Worm (Caenorhabditis elegans) whole organism, L2 larva: ENCODE data around the gene C49H3.4.

Experiments
- C34F6.9 ChIP-seq: fragments of 150-350 bp; optimal IDR thresholded peaks from 2 replicates; lab custom pipeline; 2014; ENCODE audit warnings: missing biosample characterization, missing genetic modification characterization
- F13H6.1 ChIP-seq: sonication (generic microtip); optimal IDR thresholded peaks from 2 replicates; lab custom pipeline; 2016; ENCODE audit warnings: missing genetic modification characterization, missing compliant biosample characterization
- R02D3.7 ChIP-seq: fragments of 150-350 bp; optimal IDR thresholded peaks from 2 replicates; lab custom pipeline; 2014; ENCODE audit warnings: missing biosample characterization, missing genetic modification characterization
- Y55F3AM.14 ChIP-seq: fragments of 200-800 bp; sonication (Bioruptor generic); optimal IDR thresholded peaks from 2 replicates; lab custom pipeline; 2018; ENCODE audit warnings: mild to moderate bottlenecking, missing genetic modification characterization, missing compliant biosample characterization
- ZK546.5 ChIP-seq: sonication (generic microtip); optimal IDR thresholded peaks from 2 replicates; lab custom pipeline; 2017; ENCODE audit warnings: missing biosample characterization, missing genetic modification characterization
- alr-1 ChIP-seq: fragments of 150-350 bp; optimal IDR thresholded peaks from 2 replicates; lab custom pipeline; 2014; ENCODE audit warnings: missing biosample characterization, missing genetic modification characterization
- blmp-1 ChIP-seq: sonication (generic microtip); optimal IDR thresholded peaks from 2 replicates; lab custom pipeline; 2017; ENCODE audit warnings: missing genetic modification characterization, mild to moderate bottlenecking, missing compliant biosample characterization, antibody characterized with exemption, moderate library complexity; ENCODE audit not compliant: insufficient read depth
- ceh-16 ChIP-seq: fragments of 150-350 bp; optimal IDR thresholded peaks from 2 replicates; lab custom pipeline; 2014; ENCODE audit warnings: missing biosample characterization, missing genetic modification characterization
- egl-27 ChIP-seq: sonication (generic microtip); optimal IDR thresholded peaks from 3 replicates; lab custom pipeline; 2017; ENCODE audit warnings: missing biosample characterization, missing genetic modification reagents, missing genetic modification characterization
- elt-1 ChIP-seq: fragments of 150-350 bp; optimal IDR thresholded peaks from 2 replicates; lab custom pipeline; 2014; ENCODE audit warnings: missing biosample characterization, missing genetic modification characterization
- fos-1 ChIP-seq: fragments of 150-350 bp; optimal IDR thresholded peaks from 2 replicates; lab custom pipeline; 2014; ENCODE audit warnings: missing biosample characterization, missing genetic modification characterization
- gmeb-1 ChIP-seq: fragments of 150-350 bp; optimal IDR thresholded peaks from 2 replicates; lab custom pipeline; 2014; ENCODE audit warnings: missing biosample characterization, missing genetic modification characterization
- lin-11 ChIP-seq: fragments of 150-350 bp; sonication (generic microtip); optimal IDR thresholded peaks from 2 replicates; lab custom pipeline; 2014; ENCODE audit warnings: missing biosample characterization, missing genetic modification characterization, inconsistent platforms, mixed read lengths
- mab-5 ChIP-seq: fragments of 150-350 bp; optimal IDR thresholded peaks from 2 replicates; lab custom pipeline; 2014; ENCODE audit warnings: missing biosample characterization, missing genetic modification characterization
- mbf-1 ChIP-seq: sonication (generic microtip); optimal IDR thresholded peaks from 2 replicates; lab custom pipeline; 2017; ENCODE audit warnings: missing biosample characterization, missing genetic modification characterization
- mdl-1 ChIP-seq, 2 experiments: fragments of 150-350 bp in 1 of 2; sonication (generic microtip) in 1 of 2; optimal IDR thresholded peaks; 2 replicates each; lab custom pipeline; 2017; ENCODE audit warnings: missing biosample characterization in 2 of 2, missing genetic modification characterization in 2 of 2
- nhr-10 ChIP-seq: sonication (generic microtip); optimal IDR thresholded peaks from 2 replicates; lab custom pipeline; 2017; ENCODE audit warnings: missing biosample characterization, missing genetic modification characterization
- nhr-12 ChIP-seq: fragments of 150-350 bp; optimal IDR thresholded peaks from 2 replicates; lab custom pipeline; 2014; ENCODE audit warnings: missing biosample characterization, missing genetic modification characterization
- nhr-129 ChIP-seq: fragments of 150-350 bp; optimal IDR thresholded peaks from 2 replicates; lab custom pipeline; 2014; ENCODE audit warnings: missing biosample characterization, missing genetic modification characterization
- nhr-23 ChIP-seq: fragments of 150-350 bp; optimal IDR thresholded peaks from 2 replicates; lab custom pipeline; 2014; ENCODE audit warnings: missing biosample characterization, missing genetic modification reagents, missing genetic modification characterization
- nhr-237 ChIP-seq: fragments of 150-350 bp; optimal IDR thresholded peaks from 2 replicates; lab custom pipeline; 2014; ENCODE audit warnings: missing biosample characterization, missing genetic modification characterization
- nhr-25 ChIP-seq: fragments of 150-350 bp; sonication (generic microtip); optimal IDR thresholded peaks from 3 replicates; lab custom pipeline; 2014; ENCODE audit warnings: missing biosample characterization, missing genetic modification characterization
- nhr-6 ChIP-seq: fragments of 150-350 bp; optimal IDR thresholded peaks from 2 replicates; lab custom pipeline; 2014; ENCODE audit warnings: missing biosample characterization, missing genetic modification characterization
- peb-1 ChIP-seq: fragments of 150-350 bp; optimal IDR thresholded peaks from 2 replicates; lab custom pipeline; 2014; ENCODE audit warnings: missing biosample characterization, missing genetic modification characterization
- sem-4 ChIP-seq: fragments of 150-350 bp; optimal IDR thresholded peaks from 2 replicates; lab custom pipeline; 2014; ENCODE audit warnings: missing biosample characterization, missing genetic modification reagents, missing genetic modification characterization
- sma-9 ChIP-seq, 2 experiments: fragments of 150-350 bp in 1 of 2; sonication (generic microtip) in 1 of 2; optimal IDR thresholded peaks; 2 replicates each; lab custom pipeline; 2014 to 2016; ENCODE audit warnings: missing genetic modification characterization in 2 of 2, mild to moderate bottlenecking in 1 of 2, missing biosample characterization in 1 of 2, missing compliant biosample characterization in 1 of 2, missing genetic modification reagents in 1 of 2, moderate library complexity in 1 of 2
- snpc-4 ChIP-seq: fragments of 150-350 bp; optimal IDR thresholded peaks from 2 replicates; lab custom pipeline; 2014; ENCODE audit warnings: missing biosample characterization, missing genetic modification characterization
- zag-1 ChIP-seq: fragments of 150-350 bp; optimal IDR thresholded peaks from 2 replicates; lab custom pipeline; 2014; ENCODE audit warnings: missing biosample characterization, missing genetic modification characterization
- ztf-1 ChIP-seq: fragments of 200-800 bp; sonication (Bioruptor generic); conservative IDR thresholded peaks from 2 replicates; pipeline ENCODE4 v1.3.6; 2022; ENCODE audit warnings: missing genetic modification characterization, missing compliant biosample characterization

Gene C49H3.4

DNA sequence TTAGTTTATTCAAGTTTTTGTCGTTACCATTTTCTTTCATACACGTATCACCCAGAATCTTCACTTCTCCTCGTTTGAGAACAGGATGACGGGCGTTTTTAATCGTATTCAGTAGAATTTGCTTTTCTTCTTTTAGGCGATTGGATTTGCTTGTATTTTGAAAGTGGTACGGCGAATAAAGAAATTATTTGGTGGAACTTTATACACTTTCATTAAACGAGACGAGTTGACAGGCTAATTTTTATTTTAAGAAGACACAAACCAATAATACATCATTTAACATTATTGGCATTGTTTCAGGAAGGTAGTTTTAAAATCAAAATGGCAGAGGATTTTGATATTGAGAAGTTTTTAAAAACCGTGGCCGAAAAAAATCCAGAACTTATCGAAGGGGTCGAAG lies at the start of gene C49H3.4:
TSS of gene C49H3.4 (plus strand) at position 301 of the 400 bp plus-strand sequence.
- TF ChIP-seq zag-1 (tag; lab: Kevin White, UChicago): no peak
- TF ChIP-seq, all 48 proteins: peak for 0

DNA sequence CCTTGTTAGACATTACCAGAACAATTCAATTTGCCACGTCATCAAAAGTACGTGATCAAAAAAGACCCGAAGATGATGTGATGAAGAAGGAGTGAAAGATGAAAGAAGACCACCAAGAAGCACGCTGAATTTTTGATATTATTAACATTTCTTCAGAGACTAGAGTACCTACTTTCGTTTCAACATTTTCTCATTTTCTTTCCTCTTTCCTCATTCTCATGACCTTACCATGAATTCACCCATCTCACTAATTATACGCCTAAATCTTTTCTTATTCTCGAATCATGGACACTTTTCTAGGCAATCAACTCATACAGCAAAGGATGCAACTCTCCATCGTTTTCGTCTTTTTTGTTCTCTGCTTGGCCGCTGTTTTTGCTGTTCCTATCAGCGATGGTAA lies 46.5 kb upstream of the C49H3.4 start, which contains the start of gene flp-10:
TSS of gene flp-10 (plus strand) at position 301 of the 400 bp plus-strand sequence.
- TF ChIP-seq gmeb-1 (tag; lab: Kevin White, UChicago) (no peak), nhr-10 (tag; lab: Kevin White, UChicago) (no peak), peb-1 (tag; lab: Kevin White, UChicago) (no peak), zag-1 (tag; lab: Kevin White, UChicago) (no peak), fos-1 (no peak), nhr-23 (no peak), F13H6.1 (tag; lab: Kevin White, UChicago) (no peak), mab-5 (tag; lab: Kevin White, UChicago) (no peak), elt-1 (tag; lab: Kevin White, UChicago) (no peak), nhr-12 (tag; lab: Kevin White, UChicago) (no peak)

DNA sequence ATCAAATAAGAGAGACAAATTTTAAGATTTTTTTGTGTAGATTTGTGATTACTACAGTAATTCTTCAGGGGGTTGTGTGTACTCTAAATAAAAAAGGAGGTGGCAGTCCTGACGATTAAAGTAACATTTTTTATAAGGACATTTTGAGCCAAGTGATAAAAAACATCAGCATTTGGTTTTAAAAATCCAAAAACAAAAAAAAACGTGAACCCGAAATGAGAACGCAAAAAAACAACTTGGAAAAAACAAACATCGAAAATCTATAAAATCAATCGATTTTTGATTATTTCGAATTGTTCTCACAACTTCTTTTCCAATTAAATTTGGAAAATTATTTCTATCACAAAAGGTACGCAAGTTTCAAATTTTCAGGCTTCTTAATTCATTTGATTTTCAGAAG lies 44.6 kb upstream of the C49H3.4 start, which contains the start of gene T06C10.3:
TSS of gene T06C10.3 (plus strand) at position 301 of the 400 bp plus-strand sequence.
- no peak for TF ChIP-seq blmp-1 (tag; lab: Kevin White, UChicago)
- TF ChIP-seq nhr-23: no peak
- TF ChIP-seq egl-27 (tag; lab: Kevin White, UChicago): no peak
- no peak for TF ChIP-seq mdl-1 (tag; optimal IDR thresholded peaks at IDR 0.05; lab: Kevin White, UChicago)
- TF ChIP-seq nhr-12 (tag; lab: Kevin White, UChicago): no peak
- TF ChIP-seq mab-5 (tag; lab: Kevin White, UChicago): no peak
- TF ChIP-seq C34F6.9 (tag; lab: Kevin White, UChicago): no peak
- no peak for TF ChIP-seq sma-9 (GFP tag; optimal IDR thresholded peaks at IDR 0.05; lab: Kevin White, UChicago)
- TF ChIP-seq sma-9 (tag; optimal IDR thresholded peaks at IDR 0.05; lab: Kevin White, UChicago): no peak

DNA sequence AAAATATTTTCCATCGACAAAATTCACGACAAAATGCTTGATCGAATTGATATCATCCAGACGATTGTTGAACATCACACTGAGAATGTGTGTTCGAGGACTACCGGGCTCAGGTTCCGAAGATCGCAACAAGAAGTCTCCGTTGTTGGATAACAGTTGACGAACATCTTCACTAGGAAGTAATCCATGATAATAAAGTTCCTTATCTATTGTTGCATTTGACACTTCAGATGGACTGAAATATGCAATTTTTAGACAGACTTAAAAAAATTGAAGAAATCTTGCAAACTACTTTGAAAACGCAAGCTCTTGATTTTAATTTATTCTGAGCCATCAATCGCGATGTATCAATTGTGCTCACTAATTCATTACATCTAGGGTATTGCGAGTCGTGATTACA lies 37.8 kb upstream of the C49H3.4 start:
- TF ChIP-seq gmeb-1 (tag; lab: Kevin White, UChicago) (no peak), mbf-1 (tag; lab: Kevin White, UChicago) (no peak), nhr-6 (no peak), nhr-12 (tag; lab: Kevin White, UChicago) (no peak), fos-1 (no peak), lin-11 (tag; lab: Kevin White, UChicago) (no peak), nhr-237 (tag; lab: Kevin White, UChicago) (no peak), alr-1 (tag; lab: Kevin White, UChicago) (no peak), nhr-25 (tag; lab: Kevin White, UChicago) (no peak), nhr-129 (tag; lab: Kevin White, UChicago) (no peak), ceh-16 (tag; lab: Kevin White, UChicago) (no peak), sem-4 (no peak)
- TF ChIP-seq, all 48 proteins: peak for 0

DNA sequence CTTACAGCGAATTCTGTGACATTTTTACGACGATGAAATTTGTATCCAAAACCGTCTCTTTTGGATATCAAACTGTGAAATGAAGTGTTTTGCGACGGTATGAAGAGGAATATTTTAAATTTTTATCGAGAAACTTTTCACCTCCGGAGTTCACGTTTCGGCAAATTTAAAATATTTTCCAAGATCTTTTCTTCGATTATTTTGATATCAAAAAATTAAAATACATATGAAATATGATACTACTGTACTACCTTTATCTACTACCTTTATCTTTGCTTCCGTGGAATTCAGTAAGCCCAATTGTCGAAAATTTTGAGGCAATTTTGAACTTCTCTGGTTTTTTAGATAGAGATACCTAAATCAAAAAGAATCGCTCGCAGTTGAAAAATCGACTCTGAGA lies 37.3 kb upstream of the C49H3.4 start, which contains the start of gene kin-26:
TSS of gene kin-26 (minus strand) at position 101 of the 400 bp plus-strand sequence.
- TF ChIP-seq sem-4 (no peak), R02D3.7 (tag; lab: Kevin White, UChicago) (no peak), fos-1 (no peak), nhr-25 (tag; lab: Kevin White, UChicago) (no peak), lin-11 (tag; lab: Kevin White, UChicago) (no peak), elt-1 (tag; lab: Kevin White, UChicago) (no peak), mbf-1 (tag; lab: Kevin White, UChicago) (no peak), Y55F3AM.14 (GFP tag; lab: Kevin White, UChicago) (no peak), snpc-4 (tag; lab: Kevin White, UChicago) (no peak), ZK546.5 (no peak)

DNA sequence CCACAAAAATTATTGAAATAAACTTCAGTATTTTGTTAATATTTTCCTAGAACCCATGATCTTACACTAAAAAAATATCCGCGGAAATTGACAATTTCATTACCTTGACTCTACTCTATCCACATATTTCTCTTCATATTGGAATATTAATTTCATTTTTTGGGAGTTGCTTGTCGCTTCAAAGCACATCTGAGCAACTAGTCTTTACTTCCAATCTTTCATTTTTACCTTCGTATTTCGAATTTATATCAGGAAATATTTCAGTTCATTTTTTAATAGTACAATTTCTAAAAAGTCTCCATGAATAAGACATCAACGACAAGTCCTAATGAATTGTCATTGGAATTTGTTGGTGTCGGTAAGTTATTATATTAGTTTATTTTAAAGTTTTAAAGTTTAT lies 36.1 kb upstream of the C49H3.4 start, which contains the start of gene srt-73:
TSS of gene srt-73 (plus strand) at position 301 of the 400 bp plus-strand sequence.
- TF ChIP-seq ztf-1 (GFP tag; lab: Robert Waterston, UW) (no peak), mab-5 (tag; lab: Kevin White, UChicago) (no peak)
